Worm (Caenorhabditis elegans): ENCODE results near the gene best-5.

DNA sequence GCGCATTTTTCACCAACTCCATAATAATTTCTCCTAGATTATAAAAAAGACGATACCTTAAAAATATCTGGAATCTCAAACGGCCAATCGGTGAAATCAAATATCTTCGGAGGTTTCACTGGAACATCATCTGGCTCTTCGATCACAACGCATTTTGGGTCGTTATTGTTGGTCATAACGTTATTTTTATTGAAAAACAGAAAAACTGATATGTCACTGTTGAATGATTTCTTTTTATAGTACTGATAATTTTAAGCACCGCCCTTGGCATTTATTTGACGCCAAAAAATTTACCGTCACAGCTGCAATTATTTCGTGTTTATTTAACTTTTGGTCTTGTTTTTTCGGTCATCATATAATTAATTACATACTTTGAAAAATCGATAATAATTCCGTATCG, at the start of gene best-5:
- TF ChIP-seq pes-1 (GFP tag; IDR thresholded peaks at IDR 0.05) (no peak), ets-7 (tag; optimal IDR thresholded peaks at IDR 0.05) (no peak), ama-1 (optimal IDR thresholded peaks at IDR 0.05) (no peak), F13C5.2 (tag; optimal IDR thresholded peaks at IDR 0.05) (no peak), hnd-1 (tag; optimal IDR thresholded peaks at IDR 0.05) (no peak), flt-1 (GFP tag; IDR thresholded peaks at IDR 0.05) (no peak)

Measured in whole organism, early embryonic.